Worm (Caenorhabditis elegans) whole organism, late embryonic: ENCODE measurements around the gene ZK596.2.

Source experiments
- fkh-10 ChIP-seq: fragments of 150-350 bp; optimal IDR thresholded peaks from 2 replicates; lab custom pipeline; 2014; ENCODE audit warnings: missing biosample characterization, missing genetic modification reagents, missing genetic modification characterization
- hlh-6 ChIP-seq: sonication (generic microtip); optimal IDR thresholded peaks from 2 replicates; lab custom pipeline; 2016; ENCODE audit warnings: missing genotype, missing genetic modification characterization, missing compliant biosample characterization
- pha-2 ChIP-seq: sonication (generic microtip); optimal IDR thresholded peaks from 2 replicates; lab custom pipeline; 2017; ENCODE audit warnings: mild to moderate bottlenecking, missing genetic modification characterization, missing compliant biosample characterization
- unc-3 ChIP-seq, 2 experiments: fragments of 200-800 bp in 1 of 2; sonication (Bioruptor generic) in 1 of 2; sonication (generic microtip) in 1 of 2; conservative IDR thresholded peaks in 1 of 2; optimal IDR thresholded peaks in 1 of 2; 2 replicates each; pipeline versions ENCODE4 v1.3.6 to Lab custom; 2016 to 2022; ENCODE audit warnings: missing compliant biosample characterization in 2 of 2, missing genetic modification characterization in 2 of 2, missing genetic modification reagents in 1 of 2
- unc-42 ChIP-seq: sonication (generic microtip); optimal IDR thresholded peaks from 2 replicates; lab custom pipeline; 2016; ENCODE audit warnings: missing genotype, missing genetic modification characterization, missing compliant biosample characterization

ce11 chrIV:10958230-10958588 is 49.1 kb upstream of the ZK596.2 start, which contains the start of gene sri-19:
- TF ChIP-seq fkh-10 (GFP tag; lab: Kevin White, UChicago) (no peak), unc-42 (tag; lab: Kevin White, UChicago) (no peak), unc-3 (GFP tag; conservative IDR thresholded peaks at IDR 0.05; lab: Robert Waterston, UW) (no peak), unc-3 (tag; optimal IDR thresholded peaks at IDR 0.05; lab: Kevin White, UChicago) (no peak), pha-2 (tag; lab: Kevin White, UChicago) (no peak), hlh-6 (tag; lab: Kevin White, UChicago) (no peak)
